Fruit fly (Drosophila melanogaster) whole organism, adult: ENCODE data around the gene sav.

Experiments
- CG11617 ChIP-seq: fragments of 200-800 bp; sonication (Bioruptor generic); optimal IDR thresholded peaks from 2 replicates; lab custom pipeline; 2017; ENCODE audit warnings: mild to moderate bottlenecking, missing biosample characterization, missing genetic modification reagents, missing genetic modification characterization
- CG14711 ChIP-seq: fragments of 200-800 bp; sonication (Bioruptor generic); optimal IDR thresholded peaks from 2 replicates; lab custom pipeline; 2018; ENCODE audit warnings: missing biosample characterization, mild to moderate bottlenecking, missing genetic modification characterization, moderate library complexity
- CG1620 ChIP-seq: fragments of 200-800 bp; sonication (Bioruptor generic); optimal IDR thresholded peaks from 2 replicates; lab custom pipeline; 2016; ENCODE audit warnings: missing biosample characterization, missing genetic modification characterization
- CG33017 ChIP-seq: fragments of 200-800 bp; sonication (Bioruptor generic); optimal IDR thresholded peaks from 2 replicates; lab custom pipeline; 2018; ENCODE audit warnings: missing biosample characterization, mild to moderate bottlenecking, missing genetic modification characterization, moderate library complexity
- CG5204 ChIP-seq: fragments of 200-800 bp; sonication (Bioruptor generic); optimal IDR thresholded peaks from 2 replicates; lab custom pipeline; 2016; ENCODE audit warnings: missing biosample characterization, missing genetic modification characterization
- CG7101 ChIP-seq: fragments of 200-800 bp; sonication (Bioruptor generic); optimal IDR thresholded peaks from 2 replicates; lab custom pipeline; 2018; ENCODE audit warnings: missing biosample characterization, mild to moderate bottlenecking, missing genetic modification characterization, moderate library complexity
- Clk ChIP-seq: fragments of 200-800 bp; sonication (Bioruptor generic); optimal IDR thresholded peaks from 2 replicates; lab custom pipeline; 2017; ENCODE audit warnings: missing biosample characterization, missing genetic modification characterization
- Crg-1 ChIP-seq: fragments of 200-800 bp; sonication (Bioruptor generic); optimal IDR thresholded peaks from 2 replicates; lab custom pipeline; 2016; ENCODE audit warnings: missing biosample characterization, missing genetic modification characterization
- Hr96 ChIP-seq: fragments of 200-800 bp; sonication (Bioruptor generic); optimal IDR thresholded peaks from 2 replicates; lab custom pipeline; 2016; ENCODE audit warnings: missing biosample characterization, missing genetic modification characterization
- bab1 ChIP-seq: fragments of 200-800 bp; sonication (Bioruptor generic); optimal IDR thresholded peaks from 3 replicates; lab custom pipeline; 2019; ENCODE audit warnings: missing biosample characterization, mild to moderate bottlenecking, missing genetic modification characterization, moderate library complexity
- cic ChIP-seq: fragments of 200-800 bp; sonication (Bioruptor generic); optimal IDR thresholded peaks from 2 replicates; lab custom pipeline; 2017; ENCODE audit warnings: missing biosample characterization, mild to moderate bottlenecking, missing genetic modification characterization, moderate library complexity
- ovo ChIP-seq: fragments of 200-800 bp; sonication (Bioruptor generic); optimal IDR thresholded peaks from 2 replicates; lab custom pipeline; 2016; ENCODE audit warnings: missing biosample characterization, missing genetic modification characterization
- toe ChIP-seq: fragments of 200-800 bp; sonication (Bioruptor generic); optimal IDR thresholded peaks from 2 replicates; lab custom pipeline; 2016; ENCODE audit warnings: missing biosample characterization, missing genetic modification characterization

Gene sav

DNA sequence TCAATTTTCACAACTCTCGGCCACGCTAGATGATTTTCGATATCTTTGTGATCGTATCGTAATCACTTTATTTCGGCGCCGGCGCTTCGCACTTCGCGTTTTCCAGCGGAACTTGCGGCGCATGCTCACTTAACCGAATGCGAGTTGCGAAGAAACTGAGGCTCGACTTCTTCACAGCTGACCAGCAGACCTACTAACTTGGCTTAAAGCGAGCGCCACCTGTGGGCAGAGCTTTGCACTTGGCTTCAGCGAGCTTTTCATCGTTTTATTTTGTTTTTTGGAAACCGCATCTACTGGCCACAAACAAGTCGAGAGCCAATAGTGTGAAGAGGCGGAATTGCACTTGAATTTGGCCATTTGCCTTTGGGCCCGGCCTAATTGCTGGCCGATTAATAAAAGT lies 50.7 kb downstream of the sav start, which contains the start of gene CG34375:
Gene CG34375 (minus strand): TSS at position 157 of the 400 bp plus-strand sequence.
- no peak for TF ChIP-seq CG11617 (GFP tag; lab: Kevin White, UChicago)
- no peak for TF ChIP-seq Clk (GFP tag; lab: Kevin White, UChicago)
- no peak for TF ChIP-seq Crg-1 (GFP tag; lab: Kevin White, UChicago)
- no peak for TF ChIP-seq bab1 (GFP tag; lab: Kevin White, UChicago)
- TF ChIP-seq CG33017 (tag; lab: Kevin White, UChicago), result no peak
- TF ChIP-seq CG1620, result no peak
- TF ChIP-seq CG7101 (tag; lab: Kevin White, UChicago), result no peak
- TF ChIP-seq CG5204 (GFP tag; lab: Kevin White, UChicago), result no peak
- no peak for TF ChIP-seq toe (GFP tag; lab: Kevin White, UChicago)
- no peak for TF ChIP-seq CG14711

DNA sequence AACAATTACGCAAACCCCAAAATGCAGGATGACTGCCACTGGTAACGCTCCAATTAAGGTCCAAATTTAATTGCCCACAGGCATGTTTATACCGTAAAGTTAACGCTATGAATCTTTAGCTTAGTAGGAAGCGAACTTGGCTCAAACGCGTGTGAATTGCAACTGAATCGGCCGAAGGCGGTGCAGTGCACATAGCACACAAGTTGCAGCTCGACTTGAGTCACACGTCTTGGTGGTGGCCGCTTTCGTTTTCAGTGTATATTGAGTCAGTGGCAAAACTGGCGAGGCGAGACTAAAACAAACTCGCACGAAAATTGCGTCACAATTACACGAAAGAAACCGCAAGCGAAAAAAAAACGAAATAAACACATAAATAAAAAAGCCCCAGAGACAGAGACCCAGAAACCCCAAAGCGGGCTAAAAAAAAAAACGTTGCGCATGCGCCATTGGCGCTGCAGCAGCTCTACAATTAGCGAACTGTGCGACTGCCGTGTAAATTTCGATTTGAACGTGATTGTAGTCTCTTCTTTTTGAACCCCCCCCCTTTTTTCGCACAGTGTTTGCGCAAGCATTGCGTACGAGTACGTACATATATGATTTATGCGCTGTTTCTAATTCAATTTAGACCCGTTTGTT lies 51.5 kb downstream of the sav start:
- no peak for TF ChIP-seq cic (GFP tag; lab: Kevin White, UChicago)
- no peak for TF ChIP-seq ovo (GFP tag; lab: Kevin White, UChicago)
- TF ChIP-seq CG7101 (tag; lab: Kevin White, UChicago), result no peak
- no peak for TF ChIP-seq Hr96 (GFP tag; lab: Kevin White, UChicago)
- TF ChIP-seq CG14711, result no peak
- no peak for TF ChIP-seq CG11617 (GFP tag; lab: Kevin White, UChicago)
